Worm (Caenorhabditis elegans) whole organism, L2 larva: ENCODE results near the gene R08C7.4.
A peak's percentile ranks its signal among the peaks of the same experiment; 100 is the strongest.

Source experiments
- C34F6.9 ChIP-seq: fragments of 150-350 bp; optimal IDR thresholded peaks from 2 replicates; lab custom pipeline; 2014; ENCODE audit warnings: missing biosample characterization, missing genetic modification characterization
- F13H6.1 ChIP-seq: sonication (generic microtip); optimal IDR thresholded peaks from 2 replicates; lab custom pipeline; 2016; ENCODE audit warnings: missing genetic modification characterization, missing compliant biosample characterization
- R02D3.7 ChIP-seq: fragments of 150-350 bp; optimal IDR thresholded peaks from 2 replicates; lab custom pipeline; 2014; ENCODE audit warnings: missing biosample characterization, missing genetic modification characterization
- Y55F3AM.14 ChIP-seq: fragments of 200-800 bp; sonication (Bioruptor generic); optimal IDR thresholded peaks from 2 replicates; lab custom pipeline; 2018; ENCODE audit warnings: mild to moderate bottlenecking, missing genetic modification characterization, missing compliant biosample characterization
- ZK546.5 ChIP-seq: sonication (generic microtip); optimal IDR thresholded peaks from 2 replicates; lab custom pipeline; 2017; ENCODE audit warnings: missing biosample characterization, missing genetic modification characterization
- alr-1 ChIP-seq: fragments of 150-350 bp; optimal IDR thresholded peaks from 2 replicates; lab custom pipeline; 2014; ENCODE audit warnings: missing biosample characterization, missing genetic modification characterization
- aly-2 ChIP-seq: fragments of 150-350 bp; optimal IDR thresholded peaks from 2 replicates; lab custom pipeline; 2014; ENCODE audit warnings: missing biosample characterization, missing genetic modification characterization
- ama-1 ChIP-seq: fragments of 150-350 bp; optimal IDR thresholded peaks from 2 replicates; lab custom pipeline; 2018; ENCODE audit warnings: inconsistent platforms
- blmp-1 ChIP-seq: sonication (generic microtip); optimal IDR thresholded peaks from 2 replicates; lab custom pipeline; 2017; ENCODE audit warnings: missing genetic modification characterization, mild to moderate bottlenecking, missing compliant biosample characterization, antibody characterized with exemption, moderate library complexity; ENCODE audit not compliant: insufficient read depth
- ceh-16 ChIP-seq: fragments of 150-350 bp; optimal IDR thresholded peaks from 2 replicates; lab custom pipeline; 2014; ENCODE audit warnings: missing biosample characterization, missing genetic modification characterization
- ceh-82 ChIP-seq: fragments of 150-350 bp; optimal IDR thresholded peaks from 2 replicates; lab custom pipeline; 2014; ENCODE audit warnings: missing biosample characterization, missing genetic modification characterization
- crh-2 ChIP-seq: sonication (generic microtip); optimal IDR thresholded peaks from 2 replicates; lab custom pipeline; 2017; ENCODE audit warnings: missing biosample characterization, missing genetic modification characterization
- dmd-4 ChIP-seq: sonication (generic microtip); optimal IDR thresholded peaks from 2 replicates; lab custom pipeline; 2017; ENCODE audit warnings: missing biosample characterization, missing genetic modification characterization
- egl-27 ChIP-seq: sonication (generic microtip); optimal IDR thresholded peaks from 3 replicates; lab custom pipeline; 2017; ENCODE audit warnings: missing biosample characterization, missing genetic modification reagents, missing genetic modification characterization
- elt-1 ChIP-seq: fragments of 150-350 bp; optimal IDR thresholded peaks from 2 replicates; lab custom pipeline; 2014; ENCODE audit warnings: missing biosample characterization, missing genetic modification characterization
- elt-3 ChIP-seq: sonication (generic microtip); optimal IDR thresholded peaks from 2 replicates; lab custom pipeline; 2017; ENCODE audit warnings: missing biosample characterization, missing genetic modification characterization
- fos-1 ChIP-seq: fragments of 150-350 bp; optimal IDR thresholded peaks from 2 replicates; lab custom pipeline; 2014; ENCODE audit warnings: missing biosample characterization, missing genetic modification characterization
- gmeb-1 ChIP-seq: fragments of 150-350 bp; optimal IDR thresholded peaks from 2 replicates; lab custom pipeline; 2014; ENCODE audit warnings: missing biosample characterization, missing genetic modification characterization
- lin-11 ChIP-seq: fragments of 150-350 bp; sonication (generic microtip); optimal IDR thresholded peaks from 2 replicates; lab custom pipeline; 2014; ENCODE audit warnings: missing biosample characterization, missing genetic modification characterization, inconsistent platforms, mixed read lengths
- lin-13 ChIP-seq: fragments of 150-350 bp; optimal IDR thresholded peaks from 2 replicates; lab custom pipeline; 2014; ENCODE audit warnings: missing biosample characterization, missing genetic modification reagents, missing genetic modification characterization
- lin-39 ChIP-seq: fragments of 150-350 bp; optimal IDR thresholded peaks from 2 replicates; lab custom pipeline; 2014; ENCODE audit warnings: missing biosample characterization, missing genetic modification reagents, missing genetic modification characterization
- lsy-2 ChIP-seq, 2 experiments: fragments of 150-350 bp in 1 of 2; sonication (generic microtip) in 1 of 2; optimal IDR thresholded peaks; 2 replicates each; lab custom pipeline; 2014 to 2017; ENCODE audit warnings: missing biosample characterization in 2 of 2, missing genetic modification characterization in 2 of 2
- mab-5 ChIP-seq: fragments of 150-350 bp; optimal IDR thresholded peaks from 2 replicates; lab custom pipeline; 2014; ENCODE audit warnings: missing biosample characterization, missing genetic modification characterization
- mbf-1 ChIP-seq: sonication (generic microtip); optimal IDR thresholded peaks from 2 replicates; lab custom pipeline; 2017; ENCODE audit warnings: missing biosample characterization, missing genetic modification characterization
- mdl-1 ChIP-seq, 2 experiments: fragments of 150-350 bp in 1 of 2; sonication (generic microtip) in 1 of 2; optimal IDR thresholded peaks; 2 replicates each; lab custom pipeline; 2017; ENCODE audit warnings: missing biosample characterization in 2 of 2, missing genetic modification characterization in 2 of 2
- nhr-10 ChIP-seq: sonication (generic microtip); optimal IDR thresholded peaks from 2 replicates; lab custom pipeline; 2017; ENCODE audit warnings: missing biosample characterization, missing genetic modification characterization
- nhr-11 ChIP-seq: fragments of 150-350 bp; optimal IDR thresholded peaks from 2 replicates; lab custom pipeline; 2014; ENCODE audit warnings: missing biosample characterization, missing genetic modification characterization
- nhr-12 ChIP-seq: fragments of 150-350 bp; optimal IDR thresholded peaks from 2 replicates; lab custom pipeline; 2014; ENCODE audit warnings: missing biosample characterization, missing genetic modification characterization
- nhr-129 ChIP-seq: fragments of 150-350 bp; optimal IDR thresholded peaks from 2 replicates; lab custom pipeline; 2014; ENCODE audit warnings: missing biosample characterization, missing genetic modification characterization
- nhr-21 ChIP-seq: fragments of 150-350 bp; optimal IDR thresholded peaks from 2 replicates; lab custom pipeline; 2014; ENCODE audit warnings: missing biosample characterization, missing genetic modification characterization
- nhr-23 ChIP-seq: fragments of 150-350 bp; optimal IDR thresholded peaks from 2 replicates; lab custom pipeline; 2014; ENCODE audit warnings: missing biosample characterization, missing genetic modification reagents, missing genetic modification characterization
- nhr-237 ChIP-seq: fragments of 150-350 bp; optimal IDR thresholded peaks from 2 replicates; lab custom pipeline; 2014; ENCODE audit warnings: missing biosample characterization, missing genetic modification characterization
- nhr-25 ChIP-seq: fragments of 150-350 bp; sonication (generic microtip); optimal IDR thresholded peaks from 3 replicates; lab custom pipeline; 2014; ENCODE audit warnings: missing biosample characterization, missing genetic modification characterization
- nhr-6 ChIP-seq: fragments of 150-350 bp; optimal IDR thresholded peaks from 2 replicates; lab custom pipeline; 2014; ENCODE audit warnings: missing biosample characterization, missing genetic modification characterization
- nhr-77 ChIP-seq: fragments of 150-350 bp; optimal IDR thresholded peaks from 2 replicates; lab custom pipeline; 2014; ENCODE audit warnings: missing biosample characterization, missing genetic modification characterization
- peb-1 ChIP-seq: fragments of 150-350 bp; optimal IDR thresholded peaks from 2 replicates; lab custom pipeline; 2014; ENCODE audit warnings: missing biosample characterization, missing genetic modification characterization
- sem-4 ChIP-seq: fragments of 150-350 bp; optimal IDR thresholded peaks from 2 replicates; lab custom pipeline; 2014; ENCODE audit warnings: missing biosample characterization, missing genetic modification reagents, missing genetic modification characterization
- skn-1 ChIP-seq: sonication (generic microtip); optimal IDR thresholded peaks from 2 replicates; lab custom pipeline; 2017; ENCODE audit warnings: missing biosample characterization, missing genetic modification characterization
- sma-3 ChIP-seq: sonication (generic microtip); optimal IDR thresholded peaks from 2 replicates; lab custom pipeline; 2016; ENCODE audit warnings: missing genetic modification reagents, missing genetic modification characterization, missing compliant biosample characterization
- sma-9 ChIP-seq, 2 experiments: fragments of 150-350 bp in 1 of 2; sonication (generic microtip) in 1 of 2; optimal IDR thresholded peaks; 2 replicates each; lab custom pipeline; 2014 to 2016; ENCODE audit warnings: missing genetic modification characterization in 2 of 2, mild to moderate bottlenecking in 1 of 2, missing biosample characterization in 1 of 2, missing compliant biosample characterization in 1 of 2, missing genetic modification reagents in 1 of 2, moderate library complexity in 1 of 2
- snpc-4 ChIP-seq: fragments of 150-350 bp; optimal IDR thresholded peaks from 2 replicates; lab custom pipeline; 2014; ENCODE audit warnings: missing biosample characterization, missing genetic modification characterization
- unc-39 ChIP-seq: fragments of 150-350 bp; optimal IDR thresholded peaks from 2 replicates; lab custom pipeline; 2014; ENCODE audit warnings: missing biosample characterization, missing genetic modification characterization
- unc-55 ChIP-seq: fragments of 150-350 bp; sonication (generic microtip); optimal IDR thresholded peaks from 3 replicates; lab custom pipeline; 2014; ENCODE audit warnings: missing biosample characterization, missing genetic modification reagents, missing genetic modification characterization
- unc-62 ChIP-seq: fragments of 150-350 bp; optimal IDR thresholded peaks from 2 replicates; lab custom pipeline; 2014; ENCODE audit warnings: missing biosample characterization, missing genetic modification reagents, missing genetic modification characterization
- zag-1 ChIP-seq: fragments of 150-350 bp; optimal IDR thresholded peaks from 2 replicates; lab custom pipeline; 2014; ENCODE audit warnings: missing biosample characterization, missing genetic modification characterization
- ztf-1 ChIP-seq: fragments of 200-800 bp; sonication (Bioruptor generic); conservative IDR thresholded peaks from 2 replicates; pipeline ENCODE4 v1.3.6; 2022; ENCODE audit warnings: missing genetic modification characterization, missing compliant biosample characterization
- ztf-11 ChIP-seq: sonication (generic microtip); optimal IDR thresholded peaks from 2 replicates; lab custom pipeline; 2017; ENCODE audit warnings: missing biosample characterization, missing genetic modification characterization
- ztf-4 ChIP-seq: fragments of 150-350 bp; optimal IDR thresholded peaks from 2 replicates; lab custom pipeline; 2014; ENCODE audit warnings: missing biosample characterization, missing genetic modification characterization

The R08C7.4 gene

DNA sequence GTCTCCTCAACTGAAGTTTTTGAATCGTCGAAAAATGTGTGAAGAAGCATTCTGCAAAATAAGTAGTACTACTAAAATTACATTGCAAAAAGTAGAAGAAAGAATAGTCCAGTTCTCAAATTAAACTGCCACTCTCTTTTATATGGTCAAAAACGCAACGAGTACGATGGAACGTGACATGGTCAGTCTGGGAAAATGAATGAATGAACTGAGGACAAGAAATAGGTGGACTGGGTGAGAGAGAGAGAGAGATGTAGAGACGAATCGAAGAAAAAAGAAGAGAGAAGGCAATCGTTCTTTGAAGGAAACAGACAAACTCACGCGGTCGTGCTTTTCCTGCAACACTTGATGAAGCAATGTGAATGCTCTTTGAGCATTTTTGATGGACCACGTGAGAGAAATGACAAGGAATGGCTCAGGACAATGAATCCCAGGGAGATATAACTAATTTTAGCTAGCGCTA, 42.2 kb downstream of the R08C7.4 start, which contains the start of gene M01H9.3:
Gene M01H9.3, minus strand, starts transcription at position 51 of the 463 bp plus-strand sequence.
- TF ChIP-seq egl-27 (tag; lab: Kevin White, UChicago) (no peak), nhr-11 (tag; lab: Kevin White, UChicago) (no peak), R02D3.7 (no peak), snpc-4 (tag; lab: Kevin White, UChicago) (peak; percentile 15), nhr-12 (tag; lab: Kevin White, UChicago) (no peak), gmeb-1 (tag; lab: Kevin White, UChicago) (peak; percentile 24), peb-1 (tag; lab: Kevin White, UChicago) (no peak), ama-1 (lab: Kevin White, UChicago) (peak; percentile 91), ztf-1 (GFP tag; lab: Robert Waterston, UW) (no peak), fos-1 (tag; lab: Kevin White, UChicago) (peak; percentile 55), ztf-11 (tag; lab: Kevin White, UChicago) (no peak), elt-1 (tag; lab: Kevin White, UChicago) (no peak), sma-3 (peak; percentile 39), nhr-25 (tag; lab: Kevin White, UChicago) (peak; percentile 60), crh-2 (tag; lab: Kevin White, UChicago) (peak; percentile 79), lsy-2 (tag; optimal IDR thresholded peaks at IDR 0.05; lab: Kevin White, UChicago) (peak in 1 of 2 experiments; percentile 76), nhr-77 (tag; lab: Kevin White, UChicago) (no peak), ZK546.5 (tag; lab: Kevin White, UChicago) (no peak), lin-39 (tag; lab: Kevin White, UChicago) (no peak), C34F6.9 (peak; percentile 82), ceh-16 (no peak), nhr-6 (tag; lab: Kevin White, UChicago) (peak; percentile 80), sma-9 (GFP tag; optimal IDR thresholded peaks at IDR 0.05; lab: Kevin White, UChicago) (peak; percentile 90), sma-9 (tag; optimal IDR thresholded peaks at IDR 0.05; lab: Kevin White, UChicago) (no peak), aly-2 (no peak), F13H6.1 (tag; lab: Kevin White, UChicago) (peak; percentile 81), nhr-23 (tag; lab: Kevin White, UChicago) (no peak), sem-4 (tag; lab: Kevin White, UChicago) (peak; percentile 44), lin-11 (no peak), unc-62 (GFP tag; lab: Kevin White, UChicago) (no peak), mab-5 (tag; lab: Kevin White, UChicago) (peak; percentile 52), zag-1 (tag; lab: Kevin White, UChicago) (peak; percentile 1), ztf-4 (tag; lab: Kevin White, UChicago) (peak; percentile 76), nhr-237 (tag; lab: Kevin White, UChicago) (no peak), blmp-1 (tag; lab: Kevin White, UChicago) (no peak), nhr-129 (peak; percentile 97), lin-13 (no peak), nhr-10 (tag; lab: Kevin White, UChicago) (no peak), alr-1 (tag; lab: Kevin White, UChicago) (no peak), mbf-1 (tag; lab: Kevin White, UChicago) (no peak), skn-1 (tag; lab: Kevin White, UChicago) (no peak), Y55F3AM.14 (GFP tag; lab: Kevin White, UChicago) (no peak), elt-3 (tag; lab: Kevin White, UChicago) (no peak), dmd-4 (no peak), unc-39 (no peak), ceh-82 (tag; lab: Kevin White, UChicago) (no peak), mdl-1 (tag; optimal IDR thresholded peaks at IDR 0.05; lab: Kevin White, UChicago) (peak in 1 of 2 experiments; percentile 68), unc-55 (GFP tag; lab: Kevin White, UChicago) (peak; percentile 57), nhr-21 (peak; percentile 20)
